Fruit fly (Drosophila melanogaster) whole organism, embryonic: Measurements from ENCODE around the gene CG16953.

Source experiments
- Atf6 ChIP-seq: fragments of 200-800 bp; sonication (Bioruptor generic); IDR thresholded peaks from 2 replicates; pipeline ENCODE4 v1.3.6; 2022; ENCODE audit warnings: missing biosample characterization, missing genetic modification characterization
- CG10267 ChIP-seq: fragments of 200-800 bp; sonication (Bioruptor generic); optimal IDR thresholded peaks from 2 replicates; lab custom pipeline; 2018; ENCODE audit warnings: missing biosample characterization, mild to moderate bottlenecking, missing genetic modification characterization, moderate library complexity
- CG11247 ChIP-seq: fragments of 200-800 bp; sonication (Bioruptor generic); IDR thresholded peaks from 2 replicates; pipeline ENCODE4 v1.3.6; 2022; ENCODE audit warnings: missing biosample characterization, missing genetic modification characterization
- CG11398 ChIP-seq: fragments of 200-800 bp; sonication (Bioruptor generic); optimal IDR thresholded peaks from 2 replicates; lab custom pipeline; 2016; ENCODE audit warnings: missing biosample characterization, missing genetic modification characterization
- CG12071 ChIP-seq: fragments of 200-800 bp; sonication (Bioruptor generic); optimal IDR thresholded peaks from 3 replicates; lab custom pipeline; 2018; ENCODE audit warnings: missing biosample characterization, mild to moderate bottlenecking, missing genetic modification characterization
- CG12236 ChIP-seq: fragments of 200-800 bp; sonication (Bioruptor generic); optimal IDR thresholded peaks from 2 replicates; lab custom pipeline; 2016; ENCODE audit warnings: missing biosample characterization, missing genetic modification characterization
- CG14050 ChIP-seq: fragments of 200-800 bp; sonication (Bioruptor generic); IDR thresholded peaks from 3 replicates; pipeline ENCODE4 v1.3.6; 2022; ENCODE audit warnings: missing biosample characterization, missing genetic modification characterization
- CG15601 ChIP-seq: fragments of 200-800 bp; sonication (Bioruptor generic); optimal IDR thresholded peaks from 3 replicates; lab custom pipeline; 2019; ENCODE audit warnings: missing biosample characterization, mild to moderate bottlenecking, missing genetic modification characterization, moderate library complexity
- CG15696 ChIP-seq: fragments of 200-800 bp; sonication (Bioruptor generic); optimal IDR thresholded peaks from 2 replicates; lab custom pipeline; 2019; ENCODE audit warnings: missing biosample characterization, mild to moderate bottlenecking, missing genetic modification characterization, moderate library complexity
- CG1603 ChIP-seq: fragments of 200-800 bp; sonication (Bioruptor generic); optimal IDR thresholded peaks from 2 replicates; lab custom pipeline; 2019; ENCODE audit warnings: missing biosample characterization, mild to moderate bottlenecking, missing genetic modification characterization, moderate library complexity
- CG17802 ChIP-seq: fragments of 200-800 bp; sonication (Bioruptor generic); optimal IDR thresholded peaks from 2 replicates; lab custom pipeline; 2018; ENCODE audit warnings: missing biosample characterization, mild to moderate bottlenecking, missing genetic modification characterization, moderate library complexity
- CG2889 ChIP-seq: fragments of 200-800 bp; sonication (Bioruptor generic); IDR thresholded peaks from 3 replicates; pipeline ENCODE4 v1.3.6; 2022; ENCODE audit warnings: missing biosample characterization, missing genetic modification characterization
- CG30403 ChIP-seq: fragments of 200-800 bp; sonication (Bioruptor generic); optimal IDR thresholded peaks from 3 replicates; lab custom pipeline; 2016; ENCODE audit warnings: missing biosample characterization, missing genetic modification characterization
- CG3163 ChIP-seq: fragments of 200-800 bp; sonication (Bioruptor generic); optimal IDR thresholded peaks from 3 replicates; lab custom pipeline; 2016; ENCODE audit warnings: missing biosample characterization, missing genetic modification characterization
- CG32532 ChIP-seq: fragments of 200-800 bp; sonication (Bioruptor generic); IDR thresholded peaks from 2 replicates; pipeline ENCODE4 v1.3.6; 2022; ENCODE audit warnings: missing biosample characterization, missing genetic modification characterization
- CG33213 ChIP-seq: fragments of 200-800 bp; sonication (Bioruptor generic); optimal IDR thresholded peaks from 3 replicates; lab custom pipeline; 2016; ENCODE audit warnings: missing biosample characterization, missing genetic modification characterization
- CG34376 ChIP-seq: fragments of 200-800 bp; sonication (Bioruptor generic); optimal IDR thresholded peaks from 2 replicates; lab custom pipeline; 2018; ENCODE audit warnings: missing biosample characterization, mild to moderate bottlenecking, missing genetic modification characterization
- CG4360 ChIP-seq: fragments of 200-800 bp; sonication (Bioruptor generic); IDR thresholded peaks from 2 replicates; pipeline ENCODE4 v1.3.6; 2022; ENCODE audit warnings: missing biosample characterization, missing genetic modification characterization
- CG6254 ChIP-seq: fragments of 200-800 bp; sonication (Bioruptor generic); optimal IDR thresholded peaks from 3 replicates; lab custom pipeline; 2017; ENCODE audit warnings: mild to moderate bottlenecking, missing biosample characterization, missing genetic modification reagents, missing genetic modification characterization
- CG6689 ChIP-seq: fragments of 200-800 bp; sonication (Bioruptor generic); IDR thresholded peaks from 2 replicates; pipeline ENCODE4 v1.3.6; 2022; ENCODE audit warnings: missing biosample characterization, missing genetic modification characterization
- CG6813 ChIP-seq: fragments of 200-800 bp; sonication (Bioruptor generic); optimal IDR thresholded peaks from 2 replicates; lab custom pipeline; 2017; ENCODE audit warnings: missing biosample characterization, missing genetic modification characterization, mild to moderate bottlenecking, moderate library complexity, missing genetic modification reagents
- CG8765 ChIP-seq: fragments of 200-800 bp; sonication (Bioruptor generic); IDR thresholded peaks from 2 replicates; pipeline ENCODE4 v1.3.6; 2022; ENCODE audit warnings: missing biosample characterization, missing genetic modification characterization
- CG9797 ChIP-seq: fragments of 200-800 bp; sonication (Bioruptor generic); optimal IDR thresholded peaks from 3 replicates; lab custom pipeline; 2018; ENCODE audit warnings: missing biosample characterization, mild to moderate bottlenecking, missing genetic modification characterization
- CG9876 ChIP-seq: fragments of 200-800 bp; sonication (Bioruptor generic); optimal IDR thresholded peaks from 2 replicates; lab custom pipeline; 2016; ENCODE audit warnings: missing biosample characterization, missing genetic modification characterization
- Dad ChIP-seq: fragments of 200-800 bp; sonication (Bioruptor generic); optimal IDR thresholded peaks from 3 replicates; lab custom pipeline; 2016; ENCODE audit warnings: missing biosample characterization, missing genetic modification characterization
- Fer2 ChIP-seq: fragments of 200-800 bp; sonication (Bioruptor generic); optimal IDR thresholded peaks from 2 replicates; lab custom pipeline; 2018; ENCODE audit warnings: missing biosample characterization, mild to moderate bottlenecking, missing genetic modification characterization, moderate library complexity
- HLH3B ChIP-seq: fragments of 200-800 bp; sonication (Bioruptor generic); IDR thresholded peaks from 2 replicates; pipeline ENCODE4 v1.3.6; 2022; ENCODE audit warnings: missing biosample characterization, missing genetic modification characterization
- HLH4C ChIP-seq: fragments of 200-800 bp; sonication (Bioruptor generic); IDR thresholded peaks from 3 replicates; pipeline ENCODE4 v1.3.6; 2022; ENCODE audit warnings: missing biosample characterization, missing genetic modification characterization; ENCODE audit not compliant: partially characterized antibody
- HLHmδ ChIP-seq: fragments of 200-800 bp; sonication (Bioruptor generic); optimal IDR thresholded peaks from 2 replicates; lab custom pipeline; 2018; ENCODE audit warnings: missing biosample characterization, mild to moderate bottlenecking, missing genetic modification characterization, moderate library complexity
- MTF-1 ChIP-seq: fragments of 200-800 bp; sonication (Bioruptor generic); optimal IDR thresholded peaks from 2 replicates; lab custom pipeline; 2018; ENCODE audit warnings: missing biosample characterization, mild to moderate bottlenecking, missing genetic modification characterization, borderline replicate concordance
- Med ChIP-seq: fragments of 200-800 bp; sonication (Bioruptor generic); peaks from one replicate; lab custom pipeline; 2016; ENCODE audit warnings: missing biosample characterization, missing genetic modification characterization, mild to moderate bottlenecking, inconsistent platforms, moderate library complexity
- Nf-YA ChIP-seq: fragments of 200-800 bp; sonication (Bioruptor generic); IDR thresholded peaks from 2 replicates; pipeline ENCODE4 v1.3.6; 2022; ENCODE audit warnings: missing biosample characterization, missing genetic modification characterization
- Pdp1 ChIP-seq, 2 experiments: fragments of 200-800 bp; sonication (Bioruptor generic); optimal IDR thresholded peaks; 3 replicates each; lab custom pipeline; 2016; ENCODE audit warnings: missing biosample characterization in 2 of 2, missing genetic modification characterization in 2 of 2, mild to moderate bottlenecking in 1 of 2, moderate library complexity in 1 of 2
- Tbp ChIP-seq: fragments of >200 bp; optimal IDR thresholded peaks from 2 replicates; lab custom pipeline; 2018; ENCODE audit warnings: missing biosample characterization, missing genetic modification characterization
- Trl ChIP-seq, 3 experiments: fragments of >200 bp in 2 of 3; fragments of 200-800 bp in 1 of 3; sonication (Bioruptor generic) in 1 of 3; optimal IDR thresholded peaks; 2 replicates in 1 of 3; 3 replicates in 2 of 3; lab custom pipeline; 2016 to 2017; ENCODE audit warnings: missing biosample characterization in 1 of 3, missing genetic modification characterization in 1 of 3
- Xrp1 ChIP-seq: fragments of 200-800 bp; sonication (Bioruptor generic); IDR thresholded peaks from 2 replicates; pipeline ENCODE4 v1.3.6; 2022; ENCODE audit warnings: missing biosample characterization, missing genetic modification characterization
- bab2 ChIP-seq: fragments of 200-800 bp; sonication (Bioruptor generic); optimal IDR thresholded peaks from 2 replicates; lab custom pipeline; 2016; ENCODE audit warnings: missing biosample characterization, missing genetic modification characterization
- cg ChIP-seq: fragments of 200-800 bp; sonication (Bioruptor generic); optimal IDR thresholded peaks from 3 replicates; lab custom pipeline; 2019; ENCODE audit warnings: missing biosample characterization, mild to moderate bottlenecking, missing genetic modification characterization, moderate library complexity
- dati ChIP-seq: fragments of 200-800 bp; sonication (Bioruptor generic); IDR thresholded peaks from 2 replicates; pipeline ENCODE4 v1.3.6; 2022; ENCODE audit warnings: missing biosample characterization, missing genetic modification characterization
- grn ChIP-seq: fragments of 200-800 bp; sonication (Bioruptor generic); optimal IDR thresholded peaks from 3 replicates; lab custom pipeline; 2017; ENCODE audit warnings: missing biosample characterization, missing genetic modification characterization
- hth ChIP-seq: fragments of >200 bp; optimal IDR thresholded peaks from 2 replicates; lab custom pipeline; 2017; ENCODE audit warnings: inconsistent platforms
- lmd ChIP-seq: fragments of 200-800 bp; sonication (Bioruptor generic); IDR thresholded peaks from 2 replicates; pipeline ENCODE4 v1.3.6; 2022; ENCODE audit warnings: missing biosample characterization, missing genetic modification characterization
- lola ChIP-seq, 3 experiments: fragments of >200 bp in 2 of 3; fragments of 200-800 bp in 1 of 3; sonication (Bioruptor generic) in 1 of 3; optimal IDR thresholded peaks; 2 replicates each; lab custom pipeline; 2017 to 2019; ENCODE audit warnings: missing biosample characterization in 3 of 3, missing genetic modification characterization in 3 of 3, mild to moderate bottlenecking in 1 of 3, moderate library complexity in 1 of 3
- luna ChIP-seq: fragments of 200-800 bp; sonication (Bioruptor generic); optimal IDR thresholded peaks from 2 replicates; lab custom pipeline; 2016; ENCODE audit warnings: missing biosample characterization, missing genetic modification characterization
- org-1 ChIP-seq: fragments of 200-800 bp; sonication (Bioruptor generic); optimal IDR thresholded peaks from 2 replicates; lab custom pipeline; 2017; ENCODE audit warnings: missing biosample characterization, missing genetic modification characterization
- sc ChIP-seq, 3 experiments: fragments of >200 bp in 2 of 3; fragments of 200-800 bp in 1 of 3; sonication (Bioruptor generic) in 1 of 3; optimal IDR thresholded peaks; 2 replicates in 2 of 3; 3 replicates in 1 of 3; lab custom pipeline; 2017; ENCODE audit warnings: mild to moderate bottlenecking in 1 of 3, missing biosample characterization in 1 of 3, missing genetic modification characterization in 1 of 3, missing genetic modification reagents in 1 of 3
- sim ChIP-seq: fragments of 200-800 bp; sonication (Bioruptor generic); IDR thresholded peaks from 2 replicates; pipeline ENCODE4 v1.3.6; 2022; ENCODE audit warnings: missing biosample characterization, missing genetic modification characterization
- stc ChIP-seq: fragments of 200-800 bp; sonication (Bioruptor generic); IDR thresholded peaks from 2 replicates; pipeline ENCODE4 v1.3.6; 2022; ENCODE audit warnings: missing biosample characterization, missing genetic modification characterization
- stwl ChIP-seq: fragments of 200-800 bp; sonication (Bioruptor generic); optimal IDR thresholded peaks from 3 replicates; lab custom pipeline; 2018; ENCODE audit warnings: missing biosample characterization, mild to moderate bottlenecking, missing genetic modification characterization, moderate library complexity
- ttk ChIP-seq: fragments of 200-800 bp; sonication (Bioruptor generic); IDR thresholded peaks from 2 replicates; pipeline ENCODE4 v2.1.2; 2022; ENCODE audit warnings: missing biosample characterization, missing genetic modification characterization
- zen ChIP-seq: fragments of 200-800 bp; sonication (Bioruptor generic); optimal IDR thresholded peaks from 3 replicates; lab custom pipeline; 2018; ENCODE audit warnings: missing biosample characterization, mild to moderate bottlenecking, missing genetic modification characterization, moderate library complexity

CG16953 gene

DNA sequence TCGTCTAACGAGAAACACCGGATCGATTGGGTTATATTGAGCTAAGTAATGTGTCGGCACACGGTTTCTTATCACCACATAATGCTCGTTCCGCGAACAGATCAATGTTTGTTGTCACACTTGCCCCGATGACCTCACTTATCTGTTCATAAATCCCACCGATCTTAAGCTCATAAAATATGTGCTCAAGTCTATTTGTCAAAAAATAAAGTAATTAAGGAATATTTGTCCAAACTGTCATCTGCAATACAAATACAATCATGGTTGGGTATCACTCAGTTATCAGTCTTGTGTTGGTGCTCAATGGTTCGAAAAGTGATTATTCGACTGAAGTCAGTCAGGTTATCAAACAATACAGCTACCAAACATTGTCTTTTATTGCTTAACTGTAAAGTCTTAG is 37.4 kb downstream of the CG16953 start (continued):
- peak in 1 of 2 experiments; percentile 41 for TF ChIP-seq Pdp1 (GFP tag; optimal IDR thresholded peaks at IDR 0.05; lab: Kevin White, UChicago)
- TF ChIP-seq CG15601 (tag; lab: Kevin White, UChicago) = peak; percentile 6
- no peak for TF ChIP-seq Trl (optimal IDR thresholded peaks at IDR 0.05; lab: Kevin White, UChicago)
- TF ChIP-seq Trl (GFP tag; optimal IDR thresholded peaks at IDR 0.05; lab: Kevin White, UChicago) = no peak
- peak; percentile 62 for TF ChIP-seq CG1603 (tag; lab: Kevin White, UChicago)
- TF ChIP-seq CG8765 (GFP tag; lab: Robert Waterston, UW) = no peak
- peak; percentile 54; the same call in 1 of the 2 replicates for TF ChIP-seq Xrp1
- TF ChIP-seq org-1 (GFP tag; lab: Kevin White, UChicago) = peak; percentile 10
- TF ChIP-seq dati (GFP tag; lab: Robert Waterston, UW) = no peak
- TF ChIP-seq CG11398 (GFP tag; lab: Kevin White, UChicago) = no peak
- TF ChIP-seq CG32532 (GFP tag; lab: Robert Waterston, UW) = no peak
- no peak for TF ChIP-seq Fer2 (tag; lab: Kevin White, UChicago)
- no peak for TF ChIP-seq HLHmδ (GFP tag; lab: Kevin White, UChicago)
- no peak for TF ChIP-seq CG2889 (GFP tag; lab: Robert Waterston, UW)
- no peak for TF ChIP-seq CG10267
- TF ChIP-seq CG6254 (GFP tag; lab: Kevin White, UChicago) = no peak
- peak; percentile 38 for TF ChIP-seq CG6813 (GFP tag; lab: Kevin White, UChicago)
- no peak for TF ChIP-seq Nf-YA (GFP tag; lab: Robert Waterston, UW)
- no peak for TF ChIP-seq HLH3B (GFP tag; lab: Robert Waterston, UW)
- peak; percentile 22 for TF ChIP-seq CG34376 (GFP tag; lab: Kevin White, UChicago)
- TF ChIP-seq stwl (tag; lab: Kevin White, UChicago) = peak; percentile 19
- no peak for TF ChIP-seq CG3163
- no peak for TF ChIP-seq CG12236
- no peak for TF ChIP-seq CG6689
- no peak for TF ChIP-seq CG12071 (GFP tag; lab: Kevin White, UChicago)
- no peak for TF ChIP-seq stc
- TF ChIP-seq CG11247 (GFP tag; lab: Robert Waterston, UW) = no peak
- TF ChIP-seq Dad (GFP tag; lab: Kevin White, UChicago) = no peak
- no peak for TF ChIP-seq Atf6 (GFP tag; lab: Robert Waterston, UW)
- no peak for TF ChIP-seq sc (optimal IDR thresholded peaks at IDR 0.05; lab: Kevin White, UChicago)
- no peak for TF ChIP-seq sc (GFP tag; optimal IDR thresholded peaks at IDR 0.05; lab: Kevin White, UChicago)
- peak; percentile 20 for TF ChIP-seq cg (GFP tag; lab: Kevin White, UChicago)
- no peak for TF ChIP-seq Tbp
- no peak for TF ChIP-seq CG30403 (GFP tag; lab: Kevin White, UChicago)
- no peak for TF ChIP-seq sim (GFP tag; lab: Robert Waterston, UW)
- TF ChIP-seq CG15696 (tag; lab: Kevin White, UChicago) = peak; percentile 76
- TF ChIP-seq MTF-1 (GFP tag; lab: Kevin White, UChicago) = no peak
- peak; percentile 80 for TF ChIP-seq Med (GFP tag; lab: Kevin White, UChicago)
- no peak for TF ChIP-seq CG33213 (GFP tag; lab: Kevin White, UChicago)
- no peak for TF ChIP-seq CG9797 (GFP tag; lab: Kevin White, UChicago)
- no peak for TF ChIP-seq luna (GFP tag; lab: Kevin White, UChicago)
- TF ChIP-seq CG17802 = no peak
- TF ChIP-seq ttk (GFP tag; lab: Robert Waterston, UW) = no peak
- no peak for TF ChIP-seq lmd (GFP tag; lab: Robert Waterston, UW)
- TF ChIP-seq hth = no peak
- no peak for TF ChIP-seq CG4360
- no peak for TF ChIP-seq HLH4C (GFP tag; lab: Robert Waterston, UW)
- peak in 1 of 3 experiments; percentile 35 for TF ChIP-seq lola (GFP tag; optimal IDR thresholded peaks at IDR 0.05; lab: Kevin White, UChicago)
- no peak for TF ChIP-seq CG14050
- TF ChIP-seq bab2 = no peak
- peak; percentile 28 for TF ChIP-seq grn (GFP tag; lab: Kevin White, UChicago)
- TF ChIP-seq zen (tag; lab: Kevin White, UChicago) = no peak
- TF ChIP-seq CG9876 = no peak
